Fruit fly (Drosophila melanogaster) whole organism, embryonic: Measurements from ENCODE around the gene AlaRS.
A peak's percentile ranks its signal among the peaks of the same experiment; 100 is the strongest.

Experiments
- Bdp1 ChIP-seq: fragments of 200-800 bp; sonication (Bioruptor generic); optimal IDR thresholded peaks from 3 replicates; lab custom pipeline; 2016; ENCODE audit warnings: missing biosample characterization, missing genetic modification characterization
- CG10565 ChIP-seq: fragments of 200-800 bp; sonication (Bioruptor generic); optimal IDR thresholded peaks from 3 replicates; lab custom pipeline; 2016; ENCODE audit warnings: missing biosample characterization, mild to moderate bottlenecking, missing genetic modification characterization
- CG11247 ChIP-seq: fragments of 200-800 bp; sonication (Bioruptor generic); IDR thresholded peaks from 2 replicates; pipeline ENCODE4 v1.3.6; 2022; ENCODE audit warnings: missing biosample characterization, missing genetic modification characterization
- CG11695 ChIP-seq: fragments of 200-800 bp; sonication (Bioruptor generic); IDR thresholded peaks from 3 replicates; pipeline ENCODE4 v1.3.6; 2022; ENCODE audit warnings: missing biosample characterization, missing genetic modification characterization
- CG12071 ChIP-seq: fragments of 200-800 bp; sonication (Bioruptor generic); optimal IDR thresholded peaks from 3 replicates; lab custom pipeline; 2018; ENCODE audit warnings: missing biosample characterization, mild to moderate bottlenecking, missing genetic modification characterization
- CG12299 ChIP-seq: fragments of 200-800 bp; sonication (Bioruptor generic); optimal IDR thresholded peaks from 2 replicates; lab custom pipeline; 2018; ENCODE audit warnings: missing biosample characterization, mild to moderate bottlenecking, missing genetic modification characterization
- CG13624 ChIP-seq: fragments of 200-800 bp; sonication (Bioruptor generic); optimal IDR thresholded peaks from 2 replicates; lab custom pipeline; 2016; ENCODE audit warnings: missing biosample characterization, missing genetic modification characterization
- CG1602 ChIP-seq: fragments of 200-800 bp; sonication (Bioruptor generic); optimal IDR thresholded peaks from 3 replicates; lab custom pipeline; 2016; ENCODE audit warnings: missing biosample characterization, missing genetic modification characterization
- CG1603 ChIP-seq: fragments of 200-800 bp; sonication (Bioruptor generic); optimal IDR thresholded peaks from 2 replicates; lab custom pipeline; 2019; ENCODE audit warnings: missing biosample characterization, mild to moderate bottlenecking, missing genetic modification characterization, moderate library complexity
- CG17802 ChIP-seq: fragments of 200-800 bp; sonication (Bioruptor generic); optimal IDR thresholded peaks from 2 replicates; lab custom pipeline; 2018; ENCODE audit warnings: missing biosample characterization, mild to moderate bottlenecking, missing genetic modification characterization, moderate library complexity
- CG18476 ChIP-seq: fragments of 200-800 bp; sonication (Bioruptor generic); optimal IDR thresholded peaks from 2 replicates; lab custom pipeline; 2016; ENCODE audit warnings: missing biosample characterization, mild to moderate bottlenecking, missing genetic modification characterization
- CG30020 ChIP-seq: fragments of 200-800 bp; optimal IDR thresholded peaks from 2 replicates; lab custom pipeline; 2019; ENCODE audit warnings: missing biosample characterization, mild to moderate bottlenecking, missing genetic modification characterization, moderate library complexity
- CG33557 ChIP-seq: fragments of 200-800 bp; sonication (Bioruptor generic); optimal IDR thresholded peaks from 2 replicates; lab custom pipeline; 2019; ENCODE audit warnings: missing biosample characterization, mild to moderate bottlenecking, missing genetic modification characterization, moderate library complexity
- CG4424 ChIP-seq: fragments of 200-800 bp; sonication (Bioruptor generic); optimal IDR thresholded peaks from 3 replicates; lab custom pipeline; 2016; ENCODE audit warnings: missing biosample characterization, missing genetic modification characterization
- CG4617 ChIP-seq: fragments of 200-800 bp; sonication (Bioruptor generic); optimal IDR thresholded peaks from 3 replicates; lab custom pipeline; 2016; ENCODE audit warnings: missing biosample characterization, missing genetic modification characterization, borderline replicate concordance
- CG7928 ChIP-seq: fragments of 200-800 bp; sonication (Bioruptor generic); optimal IDR thresholded peaks from 2 replicates; lab custom pipeline; 2017; ENCODE audit warnings: missing biosample characterization, mild to moderate bottlenecking, missing genetic modification characterization
- CG8359 ChIP-seq: fragments of 200-800 bp; sonication (Bioruptor generic); optimal IDR thresholded peaks from 2 replicates; lab custom pipeline; 2017; ENCODE audit warnings: missing biosample characterization, mild to moderate bottlenecking, missing genetic modification characterization, borderline replicate concordance
- CG8944 ChIP-seq: fragments of 200-800 bp; sonication (Bioruptor generic); optimal IDR thresholded peaks from 3 replicates; lab custom pipeline; 2016; ENCODE audit warnings: missing biosample characterization, missing genetic modification characterization
- CG9932 ChIP-seq: fragments of 200-800 bp; sonication (Bioruptor generic); IDR thresholded peaks from 2 replicates; pipeline ENCODE4 v1.3.6; 2022; ENCODE audit warnings: missing biosample characterization, missing genetic modification characterization
- CoRest ChIP-seq: fragments of 200-800 bp; sonication (Bioruptor generic); optimal IDR thresholded peaks from 3 replicates; lab custom pipeline; 2018; ENCODE audit warnings: missing biosample characterization, mild to moderate bottlenecking, missing genetic modification characterization, moderate library complexity
- CrebB ChIP-seq: fragments of 200-800 bp; sonication (Bioruptor generic); optimal IDR thresholded peaks from 3 replicates; lab custom pipeline; 2018; ENCODE audit warnings: missing biosample characterization, mild to moderate bottlenecking, missing genetic modification characterization
- Doc2 ChIP-seq: fragments of 200-800 bp; sonication (Bioruptor generic); IDR thresholded peaks from 2 replicates; pipeline ENCODE4 v1.3.6; 2022; ENCODE audit warnings: missing biosample characterization, missing genetic modification characterization
- Lhr ChIP-seq: fragments of 200-800 bp; sonication (Bioruptor generic); optimal IDR thresholded peaks from 3 replicates; lab custom pipeline; 2017; ENCODE audit warnings: mild to moderate bottlenecking, missing biosample characterization, missing genetic modification reagents, missing genetic modification characterization
- NFAT ChIP-seq: fragments of 200-800 bp; sonication (Bioruptor generic); IDR thresholded peaks from 2 replicates; pipeline ENCODE4 v1.3.6; 2022; ENCODE audit warnings: missing biosample characterization, missing genetic modification characterization
- NfI ChIP-seq: fragments of 200-800 bp; sonication (Bioruptor generic); optimal IDR thresholded peaks from 3 replicates; lab custom pipeline; 2018; ENCODE audit warnings: missing biosample characterization, mild to moderate bottlenecking, missing genetic modification characterization, moderate library complexity
- Oaz ChIP-seq: fragments of 200-800 bp; sonication (Bioruptor generic); IDR thresholded peaks from 2 replicates; pipeline ENCODE4 v1.3.6; 2022; ENCODE audit warnings: missing biosample characterization, missing genetic modification characterization
- Pdp1 ChIP-seq, 2 experiments: fragments of 200-800 bp; sonication (Bioruptor generic); optimal IDR thresholded peaks; 3 replicates each; lab custom pipeline; 2016; ENCODE audit warnings: missing biosample characterization in 2 of 2, missing genetic modification characterization in 2 of 2, mild to moderate bottlenecking in 1 of 2, moderate library complexity in 1 of 2
- Ravus ChIP-seq: fragments of 200-800 bp; sonication (Bioruptor generic); IDR thresholded peaks from 2 replicates; pipeline ENCODE4 v1.3.6; 2022; ENCODE audit warnings: missing biosample characterization, missing genetic modification characterization
- Rfx ChIP-seq: fragments of 200-800 bp; sonication (Bioruptor generic); IDR thresholded peaks from 2 replicates; pipeline ENCODE4 v1.3.6; 2022; ENCODE audit warnings: missing biosample characterization, missing genetic modification characterization
- Usf ChIP-seq: fragments of 200-800 bp; sonication (Bioruptor generic); optimal IDR thresholded peaks from 2 replicates; lab custom pipeline; 2017; ENCODE audit warnings: missing genotype, missing biosample characterization, missing genetic modification characterization
- az2 ChIP-seq: fragments of 200-800 bp; sonication (Bioruptor generic); optimal IDR thresholded peaks from 3 replicates; lab custom pipeline; 2016; ENCODE audit warnings: missing biosample characterization, missing genetic modification characterization
- bsh ChIP-seq, 2 experiments: fragments of 200-800 bp; sonication (Bioruptor generic); optimal IDR thresholded peaks; 2 replicates each; lab custom pipeline; 2017 to 2018; ENCODE audit warnings: mild to moderate bottlenecking in 2 of 2, missing biosample characterization in 2 of 2, missing genetic modification characterization in 2 of 2, moderate library complexity in 1 of 2
- crc ChIP-seq: fragments of 200-800 bp; sonication (Bioruptor generic); optimal IDR thresholded peaks from 2 replicates; lab custom pipeline; 2016; ENCODE audit warnings: missing biosample characterization, missing genetic modification characterization
- croc ChIP-seq: fragments of 200-800 bp; sonication (Bioruptor generic); conservative IDR thresholded peaks from 3 replicates; pipeline ENCODE4 v1.3.6; 2022; ENCODE audit warnings: missing biosample characterization, missing genetic modification characterization
- crp ChIP-seq, 2 experiments: fragments of 200-800 bp; sonication (Bioruptor generic); optimal IDR thresholded peaks; 2 replicates in 1 of 2; 3 replicates in 1 of 2; lab custom pipeline; 2017; ENCODE audit warnings: missing biosample characterization in 2 of 2, missing genetic modification characterization in 2 of 2, mild to moderate bottlenecking in 1 of 2, moderate library complexity in 1 of 2
- danr ChIP-seq: fragments of 200-800 bp; sonication (Bioruptor generic); IDR thresholded peaks from 2 replicates; pipeline ENCODE4 v1.3.6; 2022; ENCODE audit warnings: missing biosample characterization, missing genetic modification characterization
- dimm ChIP-seq: fragments of 200-800 bp; sonication (Bioruptor generic); IDR thresholded peaks from 2 replicates; pipeline ENCODE4 v1.3.6; 2022; ENCODE audit warnings: missing biosample characterization, missing genetic modification characterization
- fd3F ChIP-seq: fragments of 200-800 bp; sonication (Bioruptor generic); optimal IDR thresholded peaks from 2 replicates; lab custom pipeline; 2018; ENCODE audit warnings: missing biosample characterization, mild to moderate bottlenecking, missing genetic modification characterization, moderate library complexity
- fu2 ChIP-seq: fragments of 200-800 bp; sonication (Bioruptor generic); optimal IDR thresholded peaks from 2 replicates; lab custom pipeline; 2016; ENCODE audit warnings: missing biosample characterization, missing genetic modification characterization
- grn ChIP-seq: fragments of 200-800 bp; sonication (Bioruptor generic); optimal IDR thresholded peaks from 3 replicates; lab custom pipeline; 2017; ENCODE audit warnings: missing biosample characterization, missing genetic modification characterization
- kni ChIP-seq: fragments of 200-800 bp; sonication (Bioruptor generic); optimal IDR thresholded peaks from 3 replicates; lab custom pipeline; 2017; ENCODE audit warnings: mild to moderate bottlenecking, missing biosample characterization, missing genetic modification reagents, missing genetic modification characterization
- pho ChIP-seq: fragments of 200-800 bp; sonication (Bioruptor generic); optimal IDR thresholded peaks from 2 replicates; lab custom pipeline; 2016; ENCODE audit warnings: missing biosample characterization, missing genetic modification characterization
- ranshi ChIP-seq: fragments of 200-800 bp; sonication (Bioruptor generic); IDR thresholded peaks from 2 replicates; pipeline ENCODE4 v1.3.6; 2022; ENCODE audit warnings: missing biosample characterization, missing genetic modification characterization
- run ChIP-seq: fragments of 200-800 bp; sonication (Bioruptor generic); optimal IDR thresholded peaks from 3 replicates; lab custom pipeline; 2018; ENCODE audit warnings: missing biosample characterization, mild to moderate bottlenecking, missing genetic modification characterization
- slbo ChIP-seq: fragments of 200-800 bp; sonication (Bioruptor generic); IDR thresholded peaks from 2 replicates; pipeline ENCODE4 v1.3.6; 2022; ENCODE audit warnings: missing biosample characterization, missing genetic modification characterization
- tup ChIP-seq: fragments of 200-800 bp; sonication (Bioruptor generic); optimal IDR thresholded peaks from 2 replicates; lab custom pipeline; 2016; ENCODE audit warnings: missing biosample characterization, mild to moderate bottlenecking, missing genetic modification characterization, moderate library complexity
- tx ChIP-seq: fragments of 200-800 bp; sonication (Bioruptor generic); optimal IDR thresholded peaks from 2 replicates; lab custom pipeline; 2016; ENCODE audit warnings: missing biosample characterization, missing genetic modification characterization
- unc-4 ChIP-seq: fragments of 200-800 bp; sonication (Bioruptor generic); IDR thresholded peaks from 2 replicates; pipeline ENCODE4 v1.3.6; 2022; ENCODE audit warnings: missing biosample characterization, missing genetic modification characterization; ENCODE audit not compliant: partially characterized antibody
- wek ChIP-seq: fragments of 200-800 bp; sonication (Bioruptor generic); optimal IDR thresholded peaks from 3 replicates; lab custom pipeline; 2018; ENCODE audit warnings: missing biosample characterization, mild to moderate bottlenecking, missing genetic modification characterization, moderate library complexity
- z ChIP-seq: fragments of 200-800 bp; sonication (Bioruptor generic); IDR thresholded peaks from 3 replicates; pipeline ENCODE4 v1.3.6; 2022; ENCODE audit warnings: missing biosample characterization, missing genetic modification characterization

AlaRS gene

DNA sequence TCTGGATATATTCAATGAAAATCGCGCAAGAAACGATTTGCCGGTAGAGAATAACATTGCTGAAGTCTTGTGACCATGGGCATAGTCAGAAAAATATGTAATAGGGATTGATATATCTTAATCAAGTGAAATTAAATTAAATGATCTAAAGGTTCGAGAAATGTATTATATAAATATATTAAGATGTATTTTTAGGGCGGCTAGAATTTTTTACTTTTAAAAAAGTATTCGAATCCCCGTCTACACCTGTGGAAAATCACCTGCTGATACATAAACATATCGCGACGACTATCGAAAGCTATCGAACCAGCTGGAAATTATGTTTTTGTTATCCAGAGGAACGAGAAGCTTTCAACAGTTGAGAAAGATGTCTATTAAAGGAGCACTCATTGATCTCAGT, 4.8 kb downstream of the AlaRS start, which contains the start of the genes CG13390 and CG17294 (continued):
- TF ChIP-seq fd3F (GFP tag; lab: Kevin White, UChicago) (peak; percentile 100), CG30020 (peak; percentile 93), z (GFP tag; lab: Robert Waterston, UW) (peak; percentile 84), CG33557 (peak; percentile 99), CG8359 (GFP tag; lab: Kevin White, UChicago) (peak; percentile 95), CG1603 (tag; lab: Kevin White, UChicago) (peak; percentile 96), danr (GFP tag; lab: Robert Waterston, UW) (peak; percentile 99), NFAT (peak; percentile 100), tx (GFP tag; lab: Kevin White, UChicago) (peak; percentile 89), crp (GFP tag; optimal IDR thresholded peaks at IDR 0.05; lab: Kevin White, UChicago) (peak; percentile 52 to 85), CG12299 (tag; lab: Kevin White, UChicago) (peak; percentile 100), CG11247 (GFP tag; lab: Robert Waterston, UW) (peak; percentile 99), Ravus (GFP tag; lab: Robert Waterston, UW) (peak; percentile 99), slbo (GFP tag; lab: Robert Waterston, UW) (peak; percentile 100), pho (GFP tag; lab: Kevin White, UChicago) (peak; percentile 95), CG10565 (GFP tag; lab: Kevin White, UChicago) (peak; percentile 93), CG8944 (GFP tag; lab: Kevin White, UChicago) (peak; percentile 84), NfI (peak; percentile 100), tup (GFP tag; lab: Kevin White, UChicago) (peak; percentile 98), CG4424 (GFP tag; lab: Kevin White, UChicago) (peak; percentile 99), CG13624 (GFP tag; lab: Kevin White, UChicago) (peak; percentile 97), ranshi (peak; percentile 100), Usf (GFP tag; lab: Kevin White, UChicago) (peak; percentile 98), Lhr (GFP tag; lab: Kevin White, UChicago) (peak; percentile 97), run (tag; lab: Kevin White, UChicago) (peak; percentile 99), grn (GFP tag; lab: Kevin White, UChicago) (peak; percentile 92), CG11695 (GFP tag; lab: Robert Waterston, UW) (peak; percentile 100), CoRest (tag; lab: Kevin White, UChicago) (peak; percentile 100), CG1602 (peak; percentile 99), Rfx (GFP tag; lab: Robert Waterston, UW) (peak; percentile 100), CG9932 (GFP tag; lab: Robert Waterston, UW) (peak; percentile 100), unc-4 (peak; percentile 88), bsh (GFP tag; optimal IDR thresholded peaks at IDR 0.05; lab: Kevin White, UChicago) (peak; percentile 97 to 100), fu2 (GFP tag; lab: Kevin White, UChicago) (peak; percentile 86), az2 (GFP tag; lab: Kevin White, UChicago) (peak; percentile 99), dimm (peak; percentile 99), wek (peak; percentile 94), CG12071 (peak; percentile 99), Oaz (GFP tag; lab: Robert Waterston, UW) (peak; percentile 99), CG4617 (GFP tag; lab: Kevin White, UChicago) (peak; percentile 99), CrebB (tag; lab: Kevin White, UChicago) (peak; percentile 99), Bdp1 (GFP tag; lab: Kevin White, UChicago) (peak; percentile 88), Pdp1 (GFP tag; optimal IDR thresholded peaks at IDR 0.05; lab: Kevin White, UChicago) (peak; percentile 96 to 97), CG18476 (peak; percentile 97), crc (peak; percentile 90), CG7928 (peak; percentile 87), croc (GFP tag; lab: Robert Waterston, UW) (peak; percentile 99), Doc2 (GFP tag; lab: Robert Waterston, UW) (peak; percentile 98), kni (GFP tag; lab: Kevin White, UChicago) (peak; percentile 97), CG17802 (tag; lab: Kevin White, UChicago) (peak; percentile 93)
